Fruit fly (Drosophila melanogaster) whole organism, embryonic: ENCODE measurements around the gene CG10947.

Experiments used
- ATbp ChIP-seq: fragments of 200-800 bp; sonication (Bioruptor generic); optimal IDR thresholded peaks from 2 replicates; lab custom pipeline; 2017; ENCODE audit warnings: missing biosample characterization, mild to moderate bottlenecking, missing genetic modification characterization, missing genetic modification reagents
- Abd-B ChIP-seq: fragments of 200-800 bp; sonication (Bioruptor generic); optimal IDR thresholded peaks from 2 replicates; lab custom pipeline; 2018; ENCODE audit warnings: missing biosample characterization, mild to moderate bottlenecking, missing genetic modification characterization, moderate library complexity
- Atf6 ChIP-seq: fragments of 200-800 bp; sonication (Bioruptor generic); IDR thresholded peaks from 2 replicates; pipeline ENCODE4 v1.3.6; 2022; ENCODE audit warnings: missing biosample characterization, missing genetic modification characterization
- Bgb ChIP-seq: fragments of 200-800 bp; sonication (Bioruptor generic); IDR thresholded peaks from 2 replicates; pipeline ENCODE4 v1.3.6; 2022; ENCODE audit warnings: missing biosample characterization, missing genetic modification characterization; ENCODE audit not compliant: partially characterized antibody
- CG10565 ChIP-seq: fragments of 200-800 bp; sonication (Bioruptor generic); optimal IDR thresholded peaks from 3 replicates; lab custom pipeline; 2016; ENCODE audit warnings: missing biosample characterization, mild to moderate bottlenecking, missing genetic modification characterization
- CG12219 ChIP-seq: fragments of 200-800 bp; sonication (Bioruptor generic); optimal IDR thresholded peaks from 3 replicates; lab custom pipeline; 2018; ENCODE audit warnings: missing biosample characterization, mild to moderate bottlenecking, missing genetic modification characterization
- CG12769 ChIP-seq: fragments of 200-800 bp; sonication (Bioruptor generic); optimal IDR thresholded peaks from 2 replicates; lab custom pipeline; 2019; ENCODE audit warnings: missing biosample characterization, mild to moderate bottlenecking, missing genetic modification characterization, moderate library complexity
- CG13287 ChIP-seq: fragments of 200-800 bp; sonication (Bioruptor generic); IDR thresholded peaks from 2 replicates; pipeline ENCODE4 v1.3.6; 2022; ENCODE audit warnings: missing biosample characterization, missing genetic modification characterization; ENCODE audit not compliant: partially characterized antibody
- CG1602 ChIP-seq: fragments of 200-800 bp; sonication (Bioruptor generic); optimal IDR thresholded peaks from 3 replicates; lab custom pipeline; 2016; ENCODE audit warnings: missing biosample characterization, missing genetic modification characterization
- CG1647 ChIP-seq: fragments of 200-800 bp; sonication (Bioruptor generic); optimal IDR thresholded peaks from 3 replicates; lab custom pipeline; 2016; ENCODE audit warnings: missing biosample characterization, missing genetic modification characterization
- CG17361 ChIP-seq: fragments of 200-800 bp; sonication (Bioruptor generic); IDR thresholded peaks from 3 replicates; pipeline ENCODE4 v1.3.6; 2022; ENCODE audit warnings: missing biosample characterization, missing genetic modification characterization
- CG2120 ChIP-seq: fragments of 200-800 bp; sonication (Bioruptor generic); optimal IDR thresholded peaks from 3 replicates; lab custom pipeline; 2016; ENCODE audit warnings: missing biosample characterization, missing genetic modification characterization
- CG34224 ChIP-seq: fragments of 200-800 bp; sonication (Bioruptor generic); IDR thresholded peaks from 3 replicates; pipeline ENCODE4 v1.3.6; 2022; ENCODE audit warnings: missing biosample characterization, missing genetic modification characterization; ENCODE audit not compliant: partially characterized antibody
- CG3847 ChIP-seq: fragments of 200-800 bp; sonication (Bioruptor generic); IDR thresholded peaks from 2 replicates; pipeline ENCODE4 v1.3.6; 2022; ENCODE audit warnings: missing biosample characterization, missing genetic modification characterization
- CG4282 ChIP-seq: fragments of 200-800 bp; sonication (Bioruptor generic); optimal IDR thresholded peaks from 2 replicates; lab custom pipeline; 2016; ENCODE audit warnings: missing biosample characterization, missing genetic modification characterization
- CG4820 ChIP-seq: fragments of 200-800 bp; sonication (Bioruptor generic); optimal IDR thresholded peaks from 3 replicates; lab custom pipeline; 2016; ENCODE audit warnings: missing biosample characterization, missing genetic modification characterization
- CG6683 ChIP-seq: fragments of 200-800 bp; sonication (Bioruptor generic); optimal IDR thresholded peaks from 2 replicates; lab custom pipeline; 2017; ENCODE audit warnings: missing biosample characterization, mild to moderate bottlenecking, missing genetic modification characterization, missing genetic modification reagents
- CG7271 ChIP-seq: fragments of 200-800 bp; sonication (Bioruptor generic); optimal IDR thresholded peaks from 2 replicates; lab custom pipeline; 2018; ENCODE audit warnings: missing biosample characterization, mild to moderate bottlenecking, missing genetic modification characterization, moderate library complexity
- CG7556 ChIP-seq: fragments of 200-800 bp; sonication (Bioruptor generic); optimal IDR thresholded peaks from 2 replicates; lab custom pipeline; 2017; ENCODE audit warnings: missing biosample characterization, mild to moderate bottlenecking, missing genetic modification characterization
- CG8765 ChIP-seq: fragments of 200-800 bp; sonication (Bioruptor generic); IDR thresholded peaks from 2 replicates; pipeline ENCODE4 v1.3.6; 2022; ENCODE audit warnings: missing biosample characterization, missing genetic modification characterization
- CG8924 ChIP-seq: fragments of 200-800 bp; optimal IDR thresholded peaks from 3 replicates; lab custom pipeline; 2019; ENCODE audit warnings: missing biosample characterization, mild to moderate bottlenecking, missing genetic modification characterization, moderate library complexity
- CG9727 ChIP-seq: fragments of 200-800 bp; sonication (Bioruptor generic); optimal IDR thresholded peaks from 3 replicates; lab custom pipeline; 2017; ENCODE audit warnings: missing biosample characterization, mild to moderate bottlenecking, missing genetic modification characterization
- Chrac-16 ChIP-seq: fragments of 200-800 bp; sonication (Bioruptor generic); optimal IDR thresholded peaks from 3 replicates; lab custom pipeline; 2016; ENCODE audit warnings: missing biosample characterization, missing genetic modification characterization
- Dek ChIP-seq: fragments of 200-800 bp; sonication (Bioruptor generic); optimal IDR thresholded peaks from 3 replicates; lab custom pipeline; 2019; ENCODE audit warnings: missing biosample characterization, mild to moderate bottlenecking, missing genetic modification characterization, moderate library complexity
- Doc3 ChIP-seq: fragments of 200-800 bp; sonication (Bioruptor generic); IDR thresholded peaks from 3 replicates; pipeline ENCODE4 v1.3.6; 2022; ENCODE audit warnings: missing biosample characterization, missing genetic modification characterization; ENCODE audit not compliant: partially characterized antibody
- Elba2 ChIP-seq: fragments of 200-800 bp; sonication (Bioruptor generic); optimal IDR thresholded peaks from 3 replicates; lab custom pipeline; 2016; ENCODE audit warnings: missing biosample characterization, missing genetic modification characterization
- Hand ChIP-seq: fragments of 200-800 bp; sonication (Bioruptor generic); optimal IDR thresholded peaks from 2 replicates; lab custom pipeline; 2017; ENCODE audit warnings: mild to moderate bottlenecking, missing biosample characterization, missing genetic modification reagents, missing genetic modification characterization
- Hey ChIP-seq: fragments of 200-800 bp; sonication (Bioruptor generic); optimal IDR thresholded peaks from 3 replicates; lab custom pipeline; 2018; ENCODE audit warnings: missing biosample characterization, mild to moderate bottlenecking, missing genetic modification characterization
- Mad ChIP-seq: fragments of 200-800 bp; sonication (Bioruptor generic); optimal IDR thresholded peaks from 2 replicates; lab custom pipeline; 2016; ENCODE audit warnings: missing biosample characterization, missing genetic modification characterization
- Med ChIP-seq: fragments of 200-800 bp; sonication (Bioruptor generic); peaks from one replicate; lab custom pipeline; 2016; ENCODE audit warnings: missing biosample characterization, missing genetic modification characterization, mild to moderate bottlenecking, inconsistent platforms, moderate library complexity
- Sox100B ChIP-seq: fragments of 200-800 bp; sonication (Bioruptor generic); optimal IDR thresholded peaks from 3 replicates; lab custom pipeline; 2018; ENCODE audit warnings: missing biosample characterization, mild to moderate bottlenecking, missing genetic modification characterization
- Ssrp ChIP-seq: fragments of 200-800 bp; sonication (Bioruptor generic); optimal IDR thresholded peaks from 2 replicates; lab custom pipeline; 2018; ENCODE audit warnings: missing biosample characterization, mild to moderate bottlenecking, missing genetic modification characterization, moderate library complexity
- TFAM ChIP-seq: fragments of 200-800 bp; sonication (Bioruptor generic); optimal IDR thresholded peaks from 2 replicates; lab custom pipeline; 2017; ENCODE audit warnings: missing biosample characterization, missing genetic modification characterization, inconsistent platforms
- bowl ChIP-seq: fragments of 200-800 bp; sonication (Bioruptor generic); IDR thresholded peaks from 2 replicates; pipeline ENCODE4 v1.3.6; 2022; ENCODE audit warnings: missing biosample characterization, missing genetic modification characterization
- bsh ChIP-seq, 2 experiments: fragments of 200-800 bp; sonication (Bioruptor generic); optimal IDR thresholded peaks; 2 replicates each; lab custom pipeline; 2017 to 2018; ENCODE audit warnings: mild to moderate bottlenecking in 2 of 2, missing biosample characterization in 2 of 2, missing genetic modification characterization in 2 of 2, moderate library complexity in 1 of 2
- caup ChIP-seq: fragments of 200-800 bp; sonication (Bioruptor generic); optimal IDR thresholded peaks from 3 replicates; lab custom pipeline; 2017; ENCODE audit warnings: missing biosample characterization, mild to moderate bottlenecking, missing genetic modification characterization, moderate library complexity; ENCODE audit not compliant: severe bottlenecking
- corto ChIP-seq: fragments of 200-800 bp; sonication (Bioruptor generic); optimal IDR thresholded peaks from 2 replicates; lab custom pipeline; 2016; ENCODE audit warnings: missing biosample characterization, mild to moderate bottlenecking, missing genetic modification characterization, moderate library complexity
- dm ChIP-seq: fragments of 200-800 bp; sonication (Bioruptor generic); optimal IDR thresholded peaks from 3 replicates; lab custom pipeline; 2016; ENCODE audit warnings: missing biosample characterization, missing genetic modification characterization
- gcm ChIP-seq: fragments of 200-800 bp; sonication (Bioruptor generic); optimal IDR thresholded peaks from 2 replicates; lab custom pipeline; 2019; ENCODE audit warnings: missing biosample characterization, mild to moderate bottlenecking, missing genetic modification characterization, moderate library complexity
- gro ChIP-seq: fragments of 200-800 bp; sonication (Bioruptor generic); optimal IDR thresholded peaks from 2 replicates; lab custom pipeline; 2016; ENCODE audit warnings: missing biosample characterization, missing genetic modification characterization
- lola ChIP-seq, 3 experiments: fragments of >200 bp in 2 of 3; fragments of 200-800 bp in 1 of 3; sonication (Bioruptor generic) in 1 of 3; optimal IDR thresholded peaks; 2 replicates each; lab custom pipeline; 2017 to 2019; ENCODE audit warnings: missing biosample characterization in 3 of 3, missing genetic modification characterization in 3 of 3, mild to moderate bottlenecking in 1 of 3, moderate library complexity in 1 of 3
- odd ChIP-seq: fragments of 200-800 bp; sonication (Bioruptor generic); optimal IDR thresholded peaks from 2 replicates; lab custom pipeline; 2017; ENCODE audit warnings: missing biosample characterization, mild to moderate bottlenecking, missing genetic modification characterization
- onecut ChIP-seq: fragments of 200-800 bp; sonication (Bioruptor generic); IDR thresholded peaks from 2 replicates; pipeline ENCODE4 v1.3.6; 2022; ENCODE audit warnings: missing biosample characterization, missing genetic modification characterization
- pita ChIP-seq: fragments of 200-800 bp; sonication (Bioruptor generic); optimal IDR thresholded peaks from 2 replicates; lab custom pipeline; 2017; ENCODE audit warnings: missing biosample characterization, mild to moderate bottlenecking, missing genetic modification characterization
- psq ChIP-seq: fragments of 200-800 bp; sonication (Bioruptor generic); optimal IDR thresholded peaks from 2 replicates; lab custom pipeline; 2017; ENCODE audit warnings: missing biosample characterization, missing genetic modification characterization
- tin ChIP-seq: fragments of 200-800 bp; sonication (Bioruptor generic); optimal IDR thresholded peaks from 3 replicates; lab custom pipeline; 2016; ENCODE audit warnings: missing biosample characterization, missing genetic modification characterization
- wdn ChIP-seq: fragments of 200-800 bp; sonication (Bioruptor generic); IDR thresholded peaks from 2 replicates; pipeline ENCODE4 v1.3.6; 2022; ENCODE audit warnings: missing biosample characterization, missing genetic modification characterization
- wor ChIP-seq: fragments of 200-800 bp; sonication (Bioruptor generic); IDR thresholded peaks from 2 replicates; pipeline ENCODE4 v1.3.6; 2022; ENCODE audit warnings: missing biosample characterization, missing genetic modification characterization
- zf30C ChIP-seq: fragments of 200-800 bp; sonication (Bioruptor generic); optimal IDR thresholded peaks from 3 replicates; lab custom pipeline; 2018; ENCODE audit warnings: missing biosample characterization, mild to moderate bottlenecking, missing genetic modification characterization

Gene CG10947

DNA sequence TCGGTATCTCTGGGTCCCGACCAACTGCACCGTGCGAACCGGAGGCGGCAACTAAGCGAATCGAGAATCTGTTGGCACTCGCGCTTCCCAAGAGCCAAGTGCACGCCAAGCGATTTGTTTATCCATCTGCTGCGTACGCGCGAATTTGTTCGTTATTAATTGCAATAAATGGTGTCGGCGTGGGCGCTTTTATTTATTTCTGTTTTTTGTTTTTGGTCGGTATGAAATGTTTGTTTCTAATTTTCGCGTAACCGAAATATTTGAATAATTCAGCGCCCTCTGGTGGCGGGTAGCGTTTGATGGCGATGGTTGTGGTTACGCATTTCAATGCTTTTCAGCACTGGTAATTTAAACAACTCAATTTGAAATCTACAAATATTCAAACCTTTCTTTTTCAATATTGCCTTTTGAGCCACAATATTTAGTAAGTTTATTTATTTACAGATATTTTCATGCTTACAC, at the start of gene CG10947 (continued):
- TF ChIP-seq Hand (GFP tag; lab: Kevin White, UChicago), result peak; percentile 13
- TF ChIP-seq CG7556 (GFP tag; lab: Kevin White, UChicago), result peak; percentile 12
- peak; percentile 39 for TF ChIP-seq CG12219 (GFP tag; lab: Kevin White, UChicago)
- no peak for TF ChIP-seq bowl (GFP tag; lab: Robert Waterston, UW)
- TF ChIP-seq CG13287 (GFP tag; lab: Robert Waterston, UW), result peak; percentile 75
- TF ChIP-seq dm (GFP tag; lab: Kevin White, UChicago), result peak; percentile 56
- TF ChIP-seq Doc3, result 0 out of 3 replicates have a peak, but pooled peaks have one; percentile 18
- no peak for TF ChIP-seq wor (GFP tag; lab: Robert Waterston, UW)
- peak; percentile 11 for TF ChIP-seq psq (GFP tag; lab: Kevin White, UChicago)
- TF ChIP-seq Atf6 (GFP tag; lab: Robert Waterston, UW), result no peak
- TF ChIP-seq Mad (GFP tag; lab: Kevin White, UChicago), result peak; percentile 80
- no peak for TF ChIP-seq zf30C
- peak; percentile 49; the same call in 1 of the 2 replicates for TF ChIP-seq wdn (GFP tag; lab: Robert Waterston, UW)
- TF ChIP-seq CG8765 (GFP tag; lab: Robert Waterston, UW), result no peak
- TF ChIP-seq CG2120 (GFP tag; lab: Kevin White, UChicago), result peak; percentile 77
- TF ChIP-seq pita (GFP tag; lab: Kevin White, UChicago), result no peak
- peak; percentile 76 for TF ChIP-seq CG3847 (GFP tag; lab: Robert Waterston, UW)
- peak; percentile 61 for TF ChIP-seq CG9727 (GFP tag; lab: Kevin White, UChicago)
- peak; percentile 56 for TF ChIP-seq CG4820 (GFP tag; lab: Kevin White, UChicago)
- peak; percentile 38 for TF ChIP-seq Abd-B
- TF ChIP-seq gro, result peak; percentile 75
- peak; percentile 46 for TF ChIP-seq Sox100B (GFP tag; lab: Kevin White, UChicago)
- TF ChIP-seq CG4282 (GFP tag; lab: Kevin White, UChicago), result peak; percentile 3
- TF ChIP-seq TFAM (GFP tag; lab: Kevin White, UChicago), result no peak
- peak; percentile 97 for TF ChIP-seq Med (GFP tag; lab: Kevin White, UChicago)
- no peak for TF ChIP-seq CG12769 (tag; lab: Kevin White, UChicago)
- 0 out of 3 replicates have a peak, but pooled peaks have one; percentile 26 for TF ChIP-seq CG17361 (GFP tag; lab: Robert Waterston, UW)
- peak; percentile 36 for TF ChIP-seq ATbp (GFP tag; lab: Kevin White, UChicago)
- peak; percentile 73 for TF ChIP-seq Bgb (GFP tag; lab: Robert Waterston, UW)
- TF ChIP-seq CG1647 (GFP tag; lab: Kevin White, UChicago), result peak; percentile 64
- TF ChIP-seq lola (GFP tag; optimal IDR thresholded peaks at IDR 0.05; lab: Kevin White, UChicago), result peak in 1 of 3 experiments; percentile 13
- no peak for TF ChIP-seq gcm
- peak; percentile 82 for TF ChIP-seq caup (GFP tag; lab: Kevin White, UChicago)
- peak; percentile 62 for TF ChIP-seq CG1602 (GFP tag; lab: Kevin White, UChicago)
- no peak for TF ChIP-seq Elba2 (GFP tag; lab: Kevin White, UChicago)
- no peak for TF ChIP-seq Hey (tag; lab: Kevin White, UChicago)
- TF ChIP-seq Dek (tag; lab: Kevin White, UChicago), result peak; percentile 52
- peak in 1 of 2 experiments; percentile 62 for TF ChIP-seq bsh (GFP tag; optimal IDR thresholded peaks at IDR 0.05; lab: Kevin White, UChicago)
- no peak for TF ChIP-seq CG6683 (GFP tag; lab: Kevin White, UChicago)
- peak; percentile 66 for TF ChIP-seq Chrac-16
- peak; percentile 33 for TF ChIP-seq Ssrp (tag; lab: Kevin White, UChicago)
- TF ChIP-seq CG34224 (GFP tag; lab: Robert Waterston, UW), result peak; percentile 60
- peak; percentile 1 for TF ChIP-seq CG8924 (tag; lab: Kevin White, UChicago)
- peak; percentile 73 for TF ChIP-seq onecut
- TF ChIP-seq CG10565 (GFP tag; lab: Kevin White, UChicago), result no peak
- TF ChIP-seq odd (GFP tag; lab: Kevin White, UChicago), result peak; percentile 69
- TF ChIP-seq CG7271 (tag; lab: Kevin White, UChicago), result peak; percentile 4
- TF ChIP-seq corto (GFP tag; lab: Kevin White, UChicago), result no peak
- peak; percentile 78 for TF ChIP-seq tin
